Worm (Caenorhabditis elegans): ENCODE measurements around the gene cids-1.

cids-1 gene

DNA sequence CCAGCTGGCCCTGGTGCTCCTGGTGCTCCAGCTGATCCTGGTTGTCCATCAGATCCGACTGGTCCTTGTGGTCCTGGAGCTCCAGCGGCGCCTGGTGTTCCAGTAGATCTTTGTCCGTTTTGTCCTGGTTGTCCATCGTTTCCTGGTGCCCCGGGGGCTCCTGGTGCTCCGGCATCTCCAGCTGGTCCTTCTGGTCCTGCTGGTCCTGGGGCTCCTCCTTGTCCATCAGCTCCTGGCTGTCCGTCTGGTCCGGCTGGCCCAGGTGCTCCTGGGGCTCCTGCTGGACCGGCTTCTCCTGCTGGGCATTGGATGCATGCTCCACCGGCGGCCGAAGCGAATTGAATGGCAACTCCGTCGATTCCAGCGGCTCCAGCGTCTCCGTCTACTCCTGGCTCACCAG lies 18.4 kb downstream of the cids-1 start:
- no peak for TF ChIP-seq dao-5 (tag; optimal IDR thresholded peaks at IDR 0.05)
- no peak for TF ChIP-seq W03F9.2 (tag; optimal IDR thresholded peaks at IDR 0.05)
- TF ChIP-seq him-1 (tag; optimal IDR thresholded peaks at IDR 0.05) = no peak

DNA sequence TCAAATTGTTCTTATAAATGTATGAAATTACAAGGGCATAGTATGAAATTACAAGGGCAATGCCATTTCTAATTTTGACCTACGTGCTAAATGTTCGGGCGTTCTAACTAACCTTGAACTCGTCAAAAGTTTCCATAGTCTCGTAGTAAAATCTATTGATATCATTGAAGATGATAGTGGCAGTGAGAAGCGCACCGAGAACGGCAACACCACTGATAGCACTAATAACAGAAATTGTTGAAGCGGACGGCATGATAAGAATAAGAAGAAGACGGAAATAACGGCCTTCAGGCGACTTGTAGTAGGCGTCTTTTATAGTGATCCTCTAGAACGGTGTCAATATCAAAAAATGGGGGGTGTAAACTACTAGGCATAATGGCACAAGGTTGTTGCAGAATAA lies 19.1 kb downstream of the cids-1 start, which contains the start of gene col-91:
TSS of gene col-91 (minus strand) at position 288 of the 400 bp plus-strand sequence.
- no peak for TF ChIP-seq him-1 (tag; optimal IDR thresholded peaks at IDR 0.05)
- no peak for TF ChIP-seq W03F9.2 (tag; optimal IDR thresholded peaks at IDR 0.05)

DNA sequence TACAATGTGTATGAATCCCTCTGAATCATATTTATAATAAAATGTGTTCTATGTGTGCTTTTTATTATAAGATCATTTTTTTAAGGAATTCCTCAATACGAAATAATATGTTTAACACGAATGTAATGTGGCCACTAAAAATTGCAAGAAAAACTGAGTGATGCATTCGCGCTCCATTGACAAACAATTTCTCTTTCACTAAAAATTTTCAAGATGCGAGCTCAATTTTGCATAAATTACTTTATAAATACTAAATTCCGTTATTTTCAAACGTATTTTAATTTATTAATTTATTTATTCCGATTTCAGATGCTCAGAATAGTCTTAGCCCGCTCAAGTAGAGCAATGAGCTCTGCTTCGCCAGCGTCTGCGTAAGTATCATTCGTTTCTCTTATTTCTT lies 21.5 kb downstream of the cids-1 start, which contains the start of gene mrps-9:
TSS of gene mrps-9 (plus strand) at position 310 of the 400 bp plus-strand sequence.
- TF ChIP-seq him-1 (tag; optimal IDR thresholded peaks at IDR 0.05) = no peak
- TF ChIP-seq W03F9.2 (tag; optimal IDR thresholded peaks at IDR 0.05) = peak; percentile 13

DNA sequence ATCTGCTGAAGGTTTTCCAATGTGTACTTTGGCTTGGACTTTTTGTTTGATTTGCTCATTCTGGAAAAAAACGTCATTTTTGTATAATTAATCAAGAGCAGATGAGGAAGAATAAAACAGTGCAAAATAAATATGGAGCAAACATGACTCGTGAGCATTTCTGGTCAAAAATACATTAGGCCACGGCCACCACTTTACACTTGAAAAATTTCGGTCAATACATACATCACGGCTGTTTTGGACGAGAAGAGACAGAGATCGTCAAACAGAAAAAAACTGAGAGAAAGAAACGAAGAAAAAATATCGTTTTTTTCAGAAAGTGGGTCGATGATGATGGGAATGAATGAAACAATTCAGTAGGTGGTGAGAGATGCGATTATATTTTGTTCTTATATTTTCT lies 24.1 kb downstream of the cids-1 start, which contains the start of the genes F09G8.7 and crn-7:
TSS of gene F09G8.7 (minus strand) at position 60 of the 400 bp plus-strand sequence.
TSS of gene crn-7 (plus strand) at position 236 of the 400 bp plus-strand sequence.
- no peak for TF ChIP-seq him-1 (tag; optimal IDR thresholded peaks at IDR 0.05)
- no peak for TF ChIP-seq dao-5 (tag; optimal IDR thresholded peaks at IDR 0.05)
- no peak for TF ChIP-seq W03F9.2 (tag; optimal IDR thresholded peaks at IDR 0.05)

ce11 chrIII:8271676-8272225 lies 27.5 kb downstream of the cids-1 start, which contains the start of the genes mps-4 and F09G8.10:
Gene mps-4, minus strand, starts transcription at chrIII:8271776.
Gene F09G8.10, minus strand, starts transcription at chrIII:8272175.
- TF ChIP-seq W03F9.2 (tag; optimal IDR thresholded peaks at IDR 0.05) (no peak), dao-5 (tag; optimal IDR thresholded peaks at IDR 0.05) (no peak), him-1 (tag; optimal IDR thresholded peaks at IDR 0.05) (no peak)

DNA sequence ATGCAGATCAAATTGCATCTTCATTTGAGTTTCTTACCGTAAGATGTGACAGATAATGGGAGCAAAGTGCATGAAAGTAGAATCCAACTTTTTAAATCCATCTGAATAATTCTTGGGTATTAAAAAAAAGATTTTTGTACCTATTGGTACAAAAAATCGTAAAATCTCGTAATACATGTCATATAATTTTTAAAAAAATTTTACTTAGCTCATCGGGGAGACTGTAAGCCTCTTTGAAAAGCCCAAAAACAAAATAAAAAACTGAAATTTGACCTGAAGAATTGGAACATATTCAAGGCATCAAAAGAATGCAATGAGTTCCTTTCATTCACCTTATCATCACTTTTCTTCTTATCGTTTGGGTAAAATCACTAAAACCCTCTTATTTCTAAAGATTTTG lies 31.6 kb downstream of the cids-1 start, which contains the start of gene clec-160:
TSS of gene clec-160 (minus strand) at position 101 of the 400 bp plus-strand sequence.
- TF ChIP-seq W03F9.2 (tag; optimal IDR thresholded peaks at IDR 0.05) (no peak), him-1 (tag; optimal IDR thresholded peaks at IDR 0.05) (no peak), dao-5 (tag; optimal IDR thresholded peaks at IDR 0.05) (no peak)

DNA sequence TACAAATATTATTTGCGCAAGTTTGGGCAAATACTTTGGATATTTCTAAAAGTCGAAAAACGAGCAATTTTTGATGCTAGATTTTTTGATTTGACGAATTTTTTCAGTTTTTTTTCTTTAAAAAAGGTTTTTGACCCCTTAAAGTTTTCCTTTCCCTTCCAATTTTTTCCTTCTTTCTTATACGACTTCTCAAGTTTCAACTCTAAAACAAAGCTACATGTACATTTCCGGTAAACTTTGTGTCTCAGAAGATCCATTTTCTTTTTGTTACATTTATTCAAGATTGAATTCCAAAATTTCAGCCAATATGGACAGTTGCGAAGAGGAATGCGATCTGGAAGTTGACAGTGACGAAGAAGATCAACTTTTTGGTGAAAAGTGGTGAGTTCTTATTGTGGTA lies 34.6 kb downstream of the cids-1 start, which contains the start of gene mig-10:
TSS of gene mig-10 (plus strand) at position 301 of the 400 bp plus-strand sequence.
- TF ChIP-seq dao-5 (tag; optimal IDR thresholded peaks at IDR 0.05) = no peak
- no peak for TF ChIP-seq him-1 (tag; optimal IDR thresholded peaks at IDR 0.05)
- no peak for TF ChIP-seq W03F9.2 (tag; optimal IDR thresholded peaks at IDR 0.05)

DNA sequence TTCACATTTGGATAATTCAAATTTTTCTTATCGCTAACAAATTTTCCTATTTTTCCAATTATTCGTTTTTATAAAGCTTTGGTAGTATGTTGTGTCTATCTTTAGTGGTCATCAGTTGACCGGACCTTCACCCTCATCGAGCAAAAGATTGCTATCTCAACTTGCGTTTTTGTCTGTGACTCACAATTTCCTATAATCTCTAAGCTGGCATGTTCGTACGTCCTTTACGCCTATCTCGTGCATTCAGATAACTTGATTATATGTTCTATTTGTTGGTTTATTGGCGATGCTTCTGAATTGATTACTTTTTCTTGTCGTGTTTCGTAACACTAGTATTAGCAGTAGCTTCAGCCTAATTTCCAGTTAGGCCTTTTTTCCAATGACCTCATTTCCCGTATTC lies 35.3 kb downstream of the cids-1 start:
- no peak for TF ChIP-seq W03F9.2 (tag; optimal IDR thresholded peaks at IDR 0.05)
- no peak for TF ChIP-seq dao-5 (tag; optimal IDR thresholded peaks at IDR 0.05)
- no peak for TF ChIP-seq him-1 (tag; optimal IDR thresholded peaks at IDR 0.05)

ce11 chrIII:8280352-8280751 lies 36.1 kb downstream of the cids-1 start:
- no peak for TF ChIP-seq W03F9.2 (tag; optimal IDR thresholded peaks at IDR 0.05)

DNA sequence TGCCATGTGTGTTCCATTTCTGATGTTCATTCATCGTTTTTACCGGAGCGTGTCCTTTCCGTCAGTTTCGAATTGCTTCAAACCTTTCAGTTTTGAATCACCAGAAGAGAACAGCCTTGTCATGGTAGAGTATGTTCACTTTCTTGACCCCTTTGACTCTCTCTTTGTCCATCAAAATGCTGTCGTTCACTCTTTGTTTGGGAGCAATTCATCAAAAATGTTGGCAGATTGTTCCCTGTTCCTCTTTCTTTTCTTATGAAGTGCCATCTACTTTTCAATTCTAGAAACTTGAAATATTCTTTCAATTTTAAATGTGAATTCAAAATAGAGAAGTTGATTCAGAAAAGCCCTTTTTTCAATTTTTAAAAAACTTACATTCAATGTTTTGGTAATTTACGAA lies 37.1 kb downstream of the cids-1 start:
- TF ChIP-seq W03F9.2 (tag; optimal IDR thresholded peaks at IDR 0.05) (no peak), him-1 (tag; optimal IDR thresholded peaks at IDR 0.05) (no peak), dao-5 (tag; optimal IDR thresholded peaks at IDR 0.05) (no peak)

- no peak for TF ChIP-seq W03F9.2 (tag; optimal IDR thresholded peaks at IDR 0.05)
- TF ChIP-seq dao-5 (tag; optimal IDR thresholded peaks at IDR 0.05) = no peak
- no peak for TF ChIP-seq him-1 (tag; optimal IDR thresholded peaks at IDR 0.05)
Observed at ce11 chrIII:8283525-8283924, 39.3 kb downstream of the cids-1 start.

ce11 chrIII:8286003-8286402 lies 41.8 kb downstream of the cids-1 start:
- TF ChIP-seq dao-5 (tag; optimal IDR thresholded peaks at IDR 0.05) (no peak), him-1 (tag; optimal IDR thresholded peaks at IDR 0.05) (no peak), W03F9.2 (tag; optimal IDR thresholded peaks at IDR 0.05) (no peak)

DNA sequence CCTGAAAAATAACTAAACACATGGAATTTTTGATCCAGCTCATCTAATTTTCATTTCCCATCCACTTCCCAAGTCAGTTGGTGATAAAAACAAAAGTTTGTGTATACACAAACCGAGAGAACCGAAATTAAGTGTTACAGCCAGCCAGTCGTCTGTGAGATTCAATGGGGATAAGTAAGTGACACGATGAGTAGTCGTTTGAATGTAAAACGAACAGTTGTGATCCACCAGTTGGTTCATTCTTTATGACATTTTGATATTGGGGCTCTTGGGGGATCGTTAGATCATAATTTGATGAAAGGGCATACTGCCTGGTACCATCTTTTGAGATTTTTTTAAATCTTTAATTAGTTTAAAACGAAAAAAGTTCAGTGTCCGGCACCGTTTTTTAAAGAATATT lies 42.6 kb downstream of the cids-1 start:
- TF ChIP-seq dao-5 (tag; optimal IDR thresholded peaks at IDR 0.05) (no peak), W03F9.2 (tag; optimal IDR thresholded peaks at IDR 0.05) (no peak), him-1 (tag; optimal IDR thresholded peaks at IDR 0.05) (no peak)

DNA sequence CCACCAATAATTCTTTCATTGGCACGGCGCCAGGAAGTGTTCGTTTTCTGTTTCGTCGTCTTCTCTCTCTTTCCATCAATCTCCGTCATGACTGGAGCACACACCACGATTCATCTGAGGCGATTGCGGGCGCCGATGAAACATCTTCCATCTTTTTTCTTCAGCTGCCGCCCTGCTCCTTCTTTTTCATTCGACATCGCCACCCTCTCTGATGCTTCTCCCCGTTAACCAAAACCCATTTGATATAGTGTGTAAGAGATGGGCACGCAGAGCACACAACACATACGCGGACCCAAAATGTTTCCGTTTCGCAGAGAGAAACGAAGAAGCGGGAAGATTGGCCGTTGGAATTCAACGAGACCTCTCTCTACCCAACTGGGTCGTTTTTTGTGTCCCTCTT lies 43.3 kb downstream of the cids-1 start:
- no peak for TF ChIP-seq dao-5 (tag; optimal IDR thresholded peaks at IDR 0.05)
- no peak for TF ChIP-seq him-1 (tag; optimal IDR thresholded peaks at IDR 0.05)
- no peak for TF ChIP-seq W03F9.2 (tag; optimal IDR thresholded peaks at IDR 0.05)

- TF ChIP-seq dao-5 (tag; optimal IDR thresholded peaks at IDR 0.05) = no peak
- TF ChIP-seq him-1 (tag; optimal IDR thresholded peaks at IDR 0.05) = no peak
- no peak for TF ChIP-seq W03F9.2 (tag; optimal IDR thresholded peaks at IDR 0.05)
Observed at ce11 chrIII:8289181-8289580, 44.9 kb downstream of the cids-1 start.
